Worm (Caenorhabditis elegans): ENCODE results near the gene K02E11.3.

K02E11.3 gene

ce11 chrV:14268616-14269015 is 22.0 kb upstream of the K02E11.3 start, which contains the start of gene F40G12.4:
Gene F40G12.4, minus strand, starts transcription at chrV:14268716.
- no peak for TF ChIP-seq pax-1 (tag; optimal IDR thresholded peaks at IDR 0.05)
- no peak for TF ChIP-seq K02D7.2 (tag; optimal IDR thresholded peaks at IDR 0.05)
- no peak for TF ChIP-seq pha-2 (tag; optimal IDR thresholded peaks at IDR 0.05)
- TF ChIP-seq sdc-2 (tag; optimal IDR thresholded peaks at IDR 0.05): no peak
- no peak for TF ChIP-seq elt-2 (tag; optimal IDR thresholded peaks at IDR 0.05)
- no peak for TF ChIP-seq unc-86 (tag; optimal IDR thresholded peaks at IDR 0.05)
- TF ChIP-seq sox-2 (GFP tag; IDR thresholded peaks at IDR 0.05): no peak
- no peak for TF ChIP-seq ceh-22 (tag; optimal IDR thresholded peaks at IDR 0.05)

ce11 chrV:14267326-14267942 is 20.8 kb upstream of the K02E11.3 start:
- TF ChIP-seq hlh-15 (tag; optimal IDR thresholded peaks at IDR 0.05) (no peak), pat-9 (tag; optimal IDR thresholded peaks at IDR 0.05) (no peak), che-1 (tag; optimal IDR thresholded peaks at IDR 0.05) (no peak)

- TF ChIP-seq Y22D7AL.16 (tag; optimal IDR thresholded peaks at IDR 0.05) (no peak), tbx-7 (tag; optimal IDR thresholded peaks at IDR 0.05) (no peak), K02D7.2 (tag; optimal IDR thresholded peaks at IDR 0.05) (no peak), gmeb-2 (tag; optimal IDR thresholded peaks at IDR 0.05) (no peak), ceh-19 (GFP tag; optimal IDR thresholded peaks at IDR 0.05) (no peak), ets-4 (tag; optimal IDR thresholded peaks at IDR 0.05) (no peak), syd-9 (tag; optimal IDR thresholded peaks at IDR 0.05) (no peak), lim-6 (tag; optimal IDR thresholded peaks at IDR 0.05) (no peak), nhr-232 (tag; optimal IDR thresholded peaks at IDR 0.05) (no peak), fkh-10 (GFP tag; optimal IDR thresholded peaks at IDR 0.05) (no peak), rnt-1 (tag; optimal IDR thresholded peaks at IDR 0.05) (no peak), lin-11 (tag; optimal IDR thresholded peaks at IDR 0.05) (no peak), ahr-1 (tag; optimal IDR thresholded peaks at IDR 0.05) (no peak), pha-4 (tag; optimal IDR thresholded peaks at IDR 0.05) (no peak), ama-1 (optimal IDR thresholded peaks at IDR 0.05) (no peak)
Observed at ce11 chrV:14260831-14261230, 14.2 kb upstream of the K02E11.3 start, which contains the start of gene F40G12.2. Gene F40G12.2, minus strand, starts transcription at chrV:14260931.

- no peak for TF ChIP-seq fkh-10 (GFP tag; optimal IDR thresholded peaks at IDR 0.05)
- no peak for TF ChIP-seq npax-4 (tag; optimal IDR thresholded peaks at IDR 0.05)
- no peak for TF ChIP-seq sox-2 (GFP tag; IDR thresholded peaks at IDR 0.05)
- TF ChIP-seq nhr-11 (tag; optimal IDR thresholded peaks at IDR 0.05): no peak
- TF ChIP-seq ceh-14 (tag; optimal IDR thresholded peaks at IDR 0.05): no peak
- TF ChIP-seq lin-11 (tag; optimal IDR thresholded peaks at IDR 0.05): no peak
Observed at ce11 chrV:14256813-14257212, 10.2 kb upstream of the K02E11.3 start, which contains the start of gene sre-8. Gene sre-8, plus strand, starts transcription at chrV:14257113.

- no peak for TF ChIP-seq gmeb-2 (tag; optimal IDR thresholded peaks at IDR 0.05)
- TF ChIP-seq hlh-6 (tag; optimal IDR thresholded peaks at IDR 0.05): no peak
- no peak for TF ChIP-seq unc-3 (GFP tag; conservative IDR thresholded peaks at IDR 0.05)
- no peak for TF ChIP-seq unc-3 (tag; optimal IDR thresholded peaks at IDR 0.05)
- TF ChIP-seq syd-9 (tag; optimal IDR thresholded peaks at IDR 0.05): no peak
- no peak for TF ChIP-seq unc-86 (tag; optimal IDR thresholded peaks at IDR 0.05)
- TF ChIP-seq nfya-1 (tag; optimal IDR thresholded peaks at IDR 0.05): no peak
- no peak for TF ChIP-seq fax-1 (tag; optimal IDR thresholded peaks at IDR 0.05)
- no peak for TF ChIP-seq mec-3 (tag; optimal IDR thresholded peaks at IDR 0.05; ENCODE audit: borderline replicate concordance)
- TF ChIP-seq fkh-6 (tag; optimal IDR thresholded peaks at IDR 0.05): no peak
Observed at ce11 chrV:14254221-14254620, 7.6 kb upstream of the K02E11.3 start, which contains the start of gene K02E11.7. Gene K02E11.7, minus strand, starts transcription at chrV:14254321.

Data from whole organism, late embryonic.